Fruit fly (Drosophila melanogaster): ENCODE data around the gene Nbr.

Nbr gene

dm6 chr2L:21166422-21166821 is 3.5 kb upstream of the Nbr start:
- TF ChIP-seq CG4730 (GFP tag; IDR thresholded peaks at IDR 0.05) (no peak), CG18011 (GFP tag; optimal IDR thresholded peaks at IDR 0.05) (no peak), CG7963 (GFP tag; IDR thresholded peaks at IDR 0.05; ENCODE audit: partially characterized antibody) (no peak), D19B (GFP tag; optimal IDR thresholded peaks at IDR 0.05) (no peak), CG5245 (GFP tag; optimal IDR thresholded peaks at IDR 0.05) (no peak), CG13296 (GFP tag; optimal IDR thresholded peaks at IDR 0.05) (no peak), Mad (GFP tag; optimal IDR thresholded peaks at IDR 0.05) (no peak), dm (GFP tag; optimal IDR thresholded peaks at IDR 0.05) (peak; percentile 59), CG11504 (tag; optimal IDR thresholded peaks at IDR 0.05) (no peak), CG9609 (GFP tag; optimal IDR thresholded peaks at IDR 0.05) (no peak), CG34422 (GFP tag; IDR thresholded peaks at IDR 0.05) (peak; percentile 36; the same call in 1 of the 3 replicates), CG9727 (GFP tag; optimal IDR thresholded peaks at IDR 0.05) (no peak), h (optimal IDR thresholded peaks at IDR 0.05) (no peak), CG1832 (GFP tag; optimal IDR thresholded peaks at IDR 0.05) (no peak), CG2116 (GFP tag; optimal IDR thresholded peaks at IDR 0.05) (peak; percentile 29), dpn (GFP tag; optimal IDR thresholded peaks at IDR 0.05) (no peak), CG1792 (GFP tag; optimal IDR thresholded peaks at IDR 0.05) (no peak), row (GFP tag; IDR thresholded peaks at IDR 0.05) (peak; percentile 33; the same call in 1 of the 3 replicates), twi (tag; optimal IDR thresholded peaks at IDR 0.05) (no peak), trh (GFP tag; optimal IDR thresholded peaks at IDR 0.05) (no peak), Oaz (GFP tag; IDR thresholded peaks at IDR 0.05) (no peak), Doc3 (GFP tag; IDR thresholded peaks at IDR 0.05; ENCODE audit: partially characterized antibody) (no peak), CG3838 (GFP tag; optimal IDR thresholded peaks at IDR 0.05) (no peak), CG18619 (GFP tag; optimal IDR thresholded peaks at IDR 0.05) (no peak), stc (GFP tag; IDR thresholded peaks at IDR 0.05) (no peak), CG3995 (GFP tag; optimal IDR thresholded peaks at IDR 0.05) (no peak), sqz (GFP tag; optimal IDR thresholded peaks at IDR 0.05) (no peak), Nf-YC (tag; optimal IDR thresholded peaks at IDR 0.05) (no peak), Deaf1 (tag; optimal IDR thresholded peaks at IDR 0.05) (no peak), E2f2 (GFP tag; IDR thresholded peaks at IDR 0.05) (peak; percentile 93), Lpt (GFP tag; optimal IDR thresholded peaks at IDR 0.05) (no peak), CG4854 (GFP tag; optimal IDR thresholded peaks at IDR 0.05) (no peak), GATAe (GFP tag; conservative IDR thresholded peaks at IDR 0.05) (no peak), HLH3B (GFP tag; IDR thresholded peaks at IDR 0.05) (no peak), Hey (tag; optimal IDR thresholded peaks at IDR 0.05) (no peak), Vsx1 (GFP tag; optimal IDR thresholded peaks at IDR 0.05) (no peak), CG15073 (GFP tag; optimal IDR thresholded peaks at IDR 0.05) (no peak), Atf3 (GFP tag; optimal IDR thresholded peaks at IDR 0.05) (no peak), grau (tag; optimal IDR thresholded peaks at IDR 0.05) (peak; percentile 3), CG9876 (GFP tag; optimal IDR thresholded peaks at IDR 0.05) (no peak), amos (GFP tag; IDR thresholded peaks at IDR 0.05; ENCODE audit: partially characterized antibody) (no peak), HmgZ (tag; optimal IDR thresholded peaks at IDR 0.05) (peak; percentile 44), Hmx (GFP tag; optimal IDR thresholded peaks at IDR 0.05) (no peak), ac (GFP tag; optimal IDR thresholded peaks at IDR 0.05) (no peak), CG16779 (GFP tag; IDR thresholded peaks at IDR 0.05) (no peak), rib (GFP tag; IDR thresholded peaks at IDR 0.05) (no peak), disco-r (GFP tag; optimal IDR thresholded peaks at IDR 0.05) (no peak), Nf-YA (GFP tag; IDR thresholded peaks at IDR 0.05) (no peak), prd (optimal IDR thresholded peaks at IDR 0.05) (no peak), prd (GFP tag; IDR thresholded peaks at IDR 0.05) (no peak), crc (GFP tag; optimal IDR thresholded peaks at IDR 0.05) (no peak), sug (tag; optimal IDR thresholded peaks at IDR 0.05) (peak; percentile 42), Ravus (GFP tag; IDR thresholded peaks at IDR 0.05) (no peak), trem (tag; optimal IDR thresholded peaks at IDR 0.05) (peak; percentile 16)
